Worm (Caenorhabditis elegans): ENCODE results near the gene Y105C5B.8.

DNA sequence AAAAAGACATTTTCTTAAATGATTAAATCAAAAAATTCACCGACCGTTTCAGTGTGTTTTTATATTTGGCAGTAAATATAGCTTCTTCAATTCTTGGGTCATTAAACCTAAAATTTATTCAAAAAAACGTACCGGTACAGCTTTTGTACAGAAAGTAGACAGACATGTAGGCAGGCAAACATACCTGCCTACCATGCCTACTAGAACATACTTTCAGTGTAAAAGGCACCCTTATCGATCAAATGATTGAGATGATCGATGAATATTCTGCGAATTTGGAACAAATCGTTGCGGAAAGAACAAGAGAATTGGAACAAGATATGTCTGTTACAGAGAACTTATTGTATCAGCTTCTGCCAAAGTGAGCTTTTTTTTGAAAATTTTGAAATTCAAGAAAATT is 46.5 kb downstream of the Y105C5B.8 start:
- no peak for TF ChIP-seq B0310.2 (tag; optimal IDR thresholded peaks at IDR 0.05)
- TF ChIP-seq ama-1 (optimal IDR thresholded peaks at IDR 0.05), result no peak
- no peak for TF ChIP-seq pes-1 (GFP tag; IDR thresholded peaks at IDR 0.05)
- TF ChIP-seq scrt-1 (GFP tag; IDR thresholded peaks at IDR 0.05), result no peak
- TF ChIP-seq ets-7 (tag; optimal IDR thresholded peaks at IDR 0.05), result no peak
- TF ChIP-seq aly-1 (tag; optimal IDR thresholded peaks at IDR 0.05), result no peak
- no peak for TF ChIP-seq hnd-1 (tag; optimal IDR thresholded peaks at IDR 0.05)
- no peak for TF ChIP-seq hmg-4 (GFP tag; optimal IDR thresholded peaks at IDR 0.05)
- no peak for TF ChIP-seq flt-1 (GFP tag; IDR thresholded peaks at IDR 0.05)
- no peak for TF ChIP-seq tbx-37 (GFP tag; conservative IDR thresholded peaks at IDR 0.05)
